Fruit fly (Drosophila melanogaster): ENCODE results near the gene CG33500.

CG33500 gene

DNA sequence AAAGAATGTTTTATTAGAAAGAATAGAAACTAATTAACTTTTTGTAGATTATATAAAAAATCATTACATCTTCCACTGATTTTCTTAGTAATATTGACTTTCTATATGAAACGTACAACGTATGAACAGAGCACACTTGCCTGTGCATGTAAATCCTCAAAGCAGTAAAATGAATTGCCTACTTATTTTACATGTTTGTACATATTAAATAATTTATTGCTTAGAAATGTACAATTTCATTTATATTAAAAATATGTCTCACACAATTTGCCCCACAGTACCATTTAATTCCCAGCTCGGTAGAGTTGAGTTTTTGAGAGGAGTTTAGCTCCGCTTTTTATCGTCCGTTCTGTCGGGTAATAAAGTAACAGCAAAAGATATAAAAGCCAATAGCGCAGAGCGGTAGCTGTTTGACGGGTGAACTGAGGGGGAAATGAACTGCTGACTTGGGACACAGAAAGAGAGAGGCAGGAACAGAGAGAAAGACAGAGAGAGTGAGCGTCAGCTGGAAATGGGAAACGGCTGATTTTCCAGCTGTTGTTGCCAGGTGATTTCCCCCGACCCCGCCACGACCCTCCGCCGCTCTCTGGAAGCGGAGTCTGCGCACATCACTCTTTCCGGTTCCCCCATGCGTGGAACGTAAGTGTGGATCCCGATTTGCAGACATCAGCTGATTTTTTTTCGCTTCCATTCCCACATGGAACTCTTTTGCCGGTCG lies 15.2 kb upstream of the CG33500 start (continued):
- TF ChIP-seq sima (GFP tag; optimal IDR thresholded peaks at IDR 0.05) (no peak), danr (GFP tag; IDR thresholded peaks at IDR 0.05) (no peak), slp2 (GFP tag; optimal IDR thresholded peaks at IDR 0.05) (no peak), Scr (GFP tag; IDR thresholded peaks at IDR 0.05; ENCODE audit: partially characterized antibody) (peak; percentile 25; the same call in 1 of the 2 replicates), D19B (GFP tag; optimal IDR thresholded peaks at IDR 0.05) (no peak), CG2678 (tag; optimal IDR thresholded peaks at IDR 0.05) (no peak), Poxn (GFP tag; IDR thresholded peaks at IDR 0.05) (no peak), CG11504 (tag; optimal IDR thresholded peaks at IDR 0.05) (no peak), CG18619 (GFP tag; optimal IDR thresholded peaks at IDR 0.05) (no peak), CG12769 (tag; optimal IDR thresholded peaks at IDR 0.05) (peak; percentile 71), Atf-2 (GFP tag; optimal IDR thresholded peaks at IDR 0.05) (no peak), CG4328 (GFP tag; optimal IDR thresholded peaks at IDR 0.05) (peak; percentile 16), peb (GFP tag; IDR thresholded peaks at IDR 0.05) (no peak), CG8924 (tag; optimal IDR thresholded peaks at IDR 0.05) (no peak), CG11696 (GFP tag; IDR thresholded peaks at IDR 0.05) (no peak), CG7271 (tag; optimal IDR thresholded peaks at IDR 0.05) (no peak), crol (GFP tag; IDR thresholded peaks at IDR 0.05) (peak; percentile 96), Atf6 (GFP tag; IDR thresholded peaks at IDR 0.05) (no peak), bsh (GFP tag; optimal IDR thresholded peaks at IDR 0.05) (peak in 1 of 2 experiments; percentile 48), Vsx1 (GFP tag; optimal IDR thresholded peaks at IDR 0.05) (no peak), CG7372 (GFP tag; IDR thresholded peaks at IDR 0.05) (no peak), H15 (GFP tag; IDR thresholded peaks at IDR 0.05) (no peak), ATbp (GFP tag; optimal IDR thresholded peaks at IDR 0.05) (no peak), CG8089 (GFP tag; optimal IDR thresholded peaks at IDR 0.05) (no peak), CG33557 (GFP tag; optimal IDR thresholded peaks at IDR 0.05) (peak; percentile 3), sim (GFP tag; IDR thresholded peaks at IDR 0.05) (0 out of 2 replicates have a peak, but pooled peaks have one; percentile 5), CG10431 (GFP tag; optimal IDR thresholded peaks at IDR 0.05) (peak; percentile 51), CG30020 (tag; optimal IDR thresholded peaks at IDR 0.05) (no peak), Atf3 (GFP tag; optimal IDR thresholded peaks at IDR 0.05) (no peak), CG7786 (GFP tag; optimal IDR thresholded peaks at IDR 0.05) (no peak), B-H2 (GFP tag; optimal IDR thresholded peaks at IDR 0.05) (peak; percentile 24), CG14050 (GFP tag; IDR thresholded peaks at IDR 0.05) (no peak), Stat92E (GFP tag; optimal IDR thresholded peaks at IDR 0.05) (no peak), CG34422 (GFP tag; IDR thresholded peaks at IDR 0.05) (peak; percentile 52; the same call in 1 of the 3 replicates), CG2712 (tag; optimal IDR thresholded peaks at IDR 0.05) (no peak), CG10366 (GFP tag; IDR thresholded peaks at IDR 0.05) (no peak), Hr39 (optimal IDR thresholded peaks at IDR 0.05) (no peak), fru (optimal IDR thresholded peaks at IDR 0.05) (no peak), CG1832 (GFP tag; optimal IDR thresholded peaks at IDR 0.05) (peak; percentile 45), CG18476 (GFP tag; optimal IDR thresholded peaks at IDR 0.05) (no peak), tx (GFP tag; optimal IDR thresholded peaks at IDR 0.05) (no peak), CG13296 (GFP tag; optimal IDR thresholded peaks at IDR 0.05) (peak; percentile 37), CG9727 (GFP tag; optimal IDR thresholded peaks at IDR 0.05) (peak; percentile 16), tgo (GFP tag; IDR thresholded peaks at IDR 0.05) (no peak), CG13624 (GFP tag; optimal IDR thresholded peaks at IDR 0.05) (no peak), CG18262 (tag; optimal IDR thresholded peaks at IDR 0.05) (no peak), slbo (GFP tag; IDR thresholded peaks at IDR 0.05) (no peak), Doc3 (GFP tag; IDR thresholded peaks at IDR 0.05; ENCODE audit: partially characterized antibody) (peak; percentile 14; the same call in 1 of the 3 replicates), cad (GFP tag; optimal IDR thresholded peaks at IDR 0.05) (no peak), Mad (GFP tag; optimal IDR thresholded peaks at IDR 0.05) (no peak), CG17361 (GFP tag; IDR thresholded peaks at IDR 0.05) (no peak)

Data from whole organism, embryonic.